Worm (Caenorhabditis elegans): Measurements from ENCODE around the gene C01G12.5.

C01G12.5 gene

ce11 chrII:14608508-14608907 lies 21.2 kb upstream of the C01G12.5 start:
- TF ChIP-seq nhr-67 (tag; optimal IDR thresholded peaks at IDR 0.05) (no peak), ama-1 (optimal IDR thresholded peaks at IDR 0.05) (peak; percentile 92), ztf-4 (tag; optimal IDR thresholded peaks at IDR 0.05) (peak; percentile 71)

DNA sequence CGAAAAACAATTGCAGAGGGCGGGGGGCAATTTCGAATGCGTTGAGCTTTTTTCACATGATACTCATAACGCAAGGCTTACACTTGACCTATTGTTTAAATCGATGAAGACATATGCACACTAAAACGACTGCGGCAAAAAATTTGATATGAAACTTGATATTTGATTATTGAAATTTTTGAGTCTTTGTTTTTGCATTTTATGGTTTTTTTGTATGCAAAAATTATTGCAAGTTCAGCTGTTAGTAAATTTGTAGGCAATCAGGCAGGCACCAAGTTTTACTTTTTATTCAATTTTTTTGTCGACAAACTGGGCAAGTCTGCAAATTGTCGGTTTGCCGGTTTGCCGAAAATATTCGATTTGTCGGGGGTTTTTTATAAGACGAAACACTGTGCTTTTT lies 18.9 kb upstream of the C01G12.5 start, which contains the start of gene arl-3:
arl-3 (plus strand) TSS at position 301 of the 400 bp plus-strand sequence.
- no peak for TF ChIP-seq nhr-12 (tag; optimal IDR thresholded peaks at IDR 0.05)
- peak; percentile 7 for TF ChIP-seq skn-1 (tag; optimal IDR thresholded peaks at IDR 0.05)
- TF ChIP-seq daf-12 (tag; optimal IDR thresholded peaks at IDR 0.05) = no peak

DNA sequence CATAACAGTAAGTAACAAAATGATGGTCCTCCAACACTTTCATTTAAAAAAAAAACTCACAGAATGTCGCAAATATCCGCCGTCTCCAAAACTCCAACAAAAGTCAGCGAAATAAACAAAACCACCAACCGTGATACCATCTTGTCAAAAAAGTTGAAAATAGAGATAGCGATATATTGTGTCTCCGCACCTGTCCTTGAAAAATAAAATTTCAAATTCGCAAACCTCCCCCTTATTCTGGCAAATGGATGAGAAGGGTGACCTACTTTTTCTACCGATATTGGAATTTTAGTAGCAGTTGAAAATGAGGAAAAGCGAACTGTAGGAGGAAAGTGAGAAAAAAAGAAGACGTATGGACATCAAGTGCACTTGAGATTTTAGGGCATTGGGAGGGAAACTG lies 18.2 kb upstream of the C01G12.5 start, which contains the start of gene F19H8.2:
F19H8.2 (minus strand) TSS at position 391 of the 400 bp plus-strand sequence.
- TF ChIP-seq sea-2 (GFP tag; optimal IDR thresholded peaks at IDR 0.05) = no peak
- TF ChIP-seq elt-1 (tag; optimal IDR thresholded peaks at IDR 0.05) = peak; percentile 50
- TF ChIP-seq ama-1 (optimal IDR thresholded peaks at IDR 0.05) = peak; percentile 71
- no peak for TF ChIP-seq lsy-12 (tag; optimal IDR thresholded peaks at IDR 0.05)
- peak; percentile 18 for TF ChIP-seq nhr-23 (tag; optimal IDR thresholded peaks at IDR 0.05)

DNA sequence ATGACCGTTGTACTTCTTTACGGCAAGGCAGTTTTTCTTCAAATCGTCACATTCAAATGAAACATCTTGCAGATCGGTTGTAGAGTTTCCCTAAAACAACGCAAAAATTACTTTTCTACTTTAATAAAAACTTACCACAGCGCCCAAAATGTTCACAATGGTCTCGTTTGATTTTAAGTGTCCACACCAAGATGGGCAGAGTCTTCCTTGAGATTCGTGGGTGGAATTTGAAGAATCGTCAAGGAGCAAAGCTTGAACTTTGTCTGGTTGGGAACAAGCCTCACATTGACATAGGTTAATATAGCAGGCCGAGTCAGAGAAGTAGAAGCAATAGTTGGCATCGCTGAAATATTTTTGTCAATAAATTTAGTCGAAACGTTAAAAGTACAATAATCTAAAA lies 17.7 kb upstream of the C01G12.5 start:
- TF ChIP-seq lsy-12 (tag; optimal IDR thresholded peaks at IDR 0.05) = peak; percentile 4
- no peak for TF ChIP-seq R02D3.7 (tag; optimal IDR thresholded peaks at IDR 0.05)
- TF ChIP-seq ztf-4 (tag; optimal IDR thresholded peaks at IDR 0.05) = peak; percentile 52
- TF ChIP-seq nhr-76 (tag; optimal IDR thresholded peaks at IDR 0.05) = no peak
- TF ChIP-seq ama-1 (optimal IDR thresholded peaks at IDR 0.05) = peak; percentile 84
- TF ChIP-seq nhr-237 (tag; optimal IDR thresholded peaks at IDR 0.05) = no peak

- TF ChIP-seq fkh-2 (tag; optimal IDR thresholded peaks at IDR 0.05) (no peak), fos-1 (tag; optimal IDR thresholded peaks at IDR 0.05) (no peak), egl-5 (tag; optimal IDR thresholded peaks at IDR 0.05) (no peak), unc-39 (tag; optimal IDR thresholded peaks at IDR 0.05) (no peak), R02D3.7 (tag; optimal IDR thresholded peaks at IDR 0.05) (no peak), zag-1 (tag; optimal IDR thresholded peaks at IDR 0.05) (no peak), jun-1 (tag; optimal IDR thresholded peaks at IDR 0.05) (no peak), nhr-237 (tag; optimal IDR thresholded peaks at IDR 0.05) (no peak), lsy-12 (tag; optimal IDR thresholded peaks at IDR 0.05) (no peak), nhr-11 (tag; optimal IDR thresholded peaks at IDR 0.05) (no peak), nhr-12 (tag; optimal IDR thresholded peaks at IDR 0.05) (no peak), nhr-25 (tag; optimal IDR thresholded peaks at IDR 0.05) (no peak), ceh-82 (tag; optimal IDR thresholded peaks at IDR 0.05) (no peak)
Observed at ce11 chrII:14604261-14604660, 17.0 kb upstream of the C01G12.5 start.

- TF ChIP-seq ama-1 (optimal IDR thresholded peaks at IDR 0.05) = peak; percentile 58
- no peak for TF ChIP-seq nhr-28 (tag; optimal IDR thresholded peaks at IDR 0.05)
- TF ChIP-seq sea-2 (GFP tag; optimal IDR thresholded peaks at IDR 0.05) = no peak
- no peak for TF ChIP-seq nhr-12 (tag; optimal IDR thresholded peaks at IDR 0.05)
- TF ChIP-seq elt-2 (tag; optimal IDR thresholded peaks at IDR 0.05) = peak; percentile 18
- no peak for TF ChIP-seq nhr-43 (tag; optimal IDR thresholded peaks at IDR 0.05; ENCODE audit: poor library complexity, severe bottlenecking)
Observed at ce11 chrII:14602735-14603134, 15.4 kb upstream of the C01G12.5 start.

DNA sequence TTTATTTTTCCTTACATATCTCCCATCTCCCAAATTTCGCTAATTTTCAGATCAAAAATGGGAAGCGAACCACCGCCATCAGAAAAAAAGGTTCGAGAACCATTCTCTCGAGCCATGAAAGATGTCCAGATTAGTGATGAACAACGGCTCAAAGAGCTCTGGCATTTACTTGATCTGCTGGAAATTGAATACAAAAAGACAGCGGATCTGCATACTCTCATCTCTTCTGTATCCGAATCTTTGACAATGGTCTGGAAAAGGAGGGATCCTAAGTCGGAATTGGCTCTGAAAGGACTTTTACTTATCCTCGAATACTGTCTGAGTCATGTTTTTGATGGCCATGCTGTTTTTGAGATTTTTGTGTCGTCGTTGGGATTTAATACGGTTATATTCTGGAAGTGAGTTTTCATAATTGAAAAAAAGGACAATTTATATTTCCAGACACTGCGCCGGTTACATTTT lies 13.6 kb upstream of the C01G12.5 start, which contains the start of gene tps-2:
tps-2 (plus strand) TSS at position 51 of the 462 bp plus-strand sequence.
- TF ChIP-seq nfya-1 (tag; optimal IDR thresholded peaks at IDR 0.05; ENCODE audit: insufficient read depth) = peak; percentile 13
- TF ChIP-seq ama-1 (optimal IDR thresholded peaks at IDR 0.05) = peak; percentile 92
- TF ChIP-seq nhr-28 (tag; optimal IDR thresholded peaks at IDR 0.05) = no peak

- TF ChIP-seq sea-2 (GFP tag; optimal IDR thresholded peaks at IDR 0.05) (no peak), elt-1 (tag; optimal IDR thresholded peaks at IDR 0.05) (peak; percentile 48), nhr-76 (tag; optimal IDR thresholded peaks at IDR 0.05) (no peak), unc-62 (GFP tag; optimal IDR thresholded peaks at IDR 0.05) (no peak), ceh-82 (tag; optimal IDR thresholded peaks at IDR 0.05) (no peak), aly-2 (tag; optimal IDR thresholded peaks at IDR 0.05) (no peak), eor-1 (tag; optimal IDR thresholded peaks at IDR 0.05) (no peak), jun-1 (tag; optimal IDR thresholded peaks at IDR 0.05) (no peak), unc-39 (tag; optimal IDR thresholded peaks at IDR 0.05) (no peak), fkh-2 (tag; optimal IDR thresholded peaks at IDR 0.05) (no peak), nhr-11 (tag; optimal IDR thresholded peaks at IDR 0.05) (no peak), pha-4 (tag; optimal IDR thresholded peaks at IDR 0.05) (peak; percentile 47), nhr-25 (tag; optimal IDR thresholded peaks at IDR 0.05) (no peak), egl-5 (tag; optimal IDR thresholded peaks at IDR 0.05) (no peak), ceh-16 (tag; optimal IDR thresholded peaks at IDR 0.05) (no peak), ZK546.5 (tag; optimal IDR thresholded peaks at IDR 0.05) (no peak), ztf-4 (tag; optimal IDR thresholded peaks at IDR 0.05) (no peak), elt-3 (tag; optimal IDR thresholded peaks at IDR 0.05) (no peak), ztf-11 (tag; optimal IDR thresholded peaks at IDR 0.05) (no peak), lin-15B (tag; optimal IDR thresholded peaks at IDR 0.05) (no peak), pqm-1 (tag; optimal IDR thresholded peaks at IDR 0.05) (peak; percentile 63)
Observed at ce11 chrII:14599933-14600630, 12.8 kb upstream of the C01G12.5 start.
